Worm (Caenorhabditis elegans) whole organism, L2 larva: Measurements from ENCODE around the gene K04G11.1.

ENCODE experiments used
- F13H6.1 ChIP-seq: sonication (generic microtip); optimal IDR thresholded peaks from 2 replicates; lab custom pipeline; 2016; ENCODE audit warnings: missing genetic modification characterization, missing compliant biosample characterization
- R02D3.7 ChIP-seq: fragments of 150-350 bp; optimal IDR thresholded peaks from 2 replicates; lab custom pipeline; 2014; ENCODE audit warnings: missing biosample characterization, missing genetic modification characterization
- alr-1 ChIP-seq: fragments of 150-350 bp; optimal IDR thresholded peaks from 2 replicates; lab custom pipeline; 2014; ENCODE audit warnings: missing biosample characterization, missing genetic modification characterization
- aly-2 ChIP-seq: fragments of 150-350 bp; optimal IDR thresholded peaks from 2 replicates; lab custom pipeline; 2014; ENCODE audit warnings: missing biosample characterization, missing genetic modification characterization
- ama-1 ChIP-seq: fragments of 150-350 bp; optimal IDR thresholded peaks from 2 replicates; lab custom pipeline; 2018; ENCODE audit warnings: inconsistent platforms
- elt-3 ChIP-seq: sonication (generic microtip); optimal IDR thresholded peaks from 2 replicates; lab custom pipeline; 2017; ENCODE audit warnings: missing biosample characterization, missing genetic modification characterization
- lin-13 ChIP-seq: fragments of 150-350 bp; optimal IDR thresholded peaks from 2 replicates; lab custom pipeline; 2014; ENCODE audit warnings: missing biosample characterization, missing genetic modification reagents, missing genetic modification characterization
- lsy-2 ChIP-seq, 2 experiments: fragments of 150-350 bp in 1 of 2; sonication (generic microtip) in 1 of 2; optimal IDR thresholded peaks; 2 replicates each; lab custom pipeline; 2014 to 2017; ENCODE audit warnings: missing biosample characterization in 2 of 2, missing genetic modification characterization in 2 of 2
- mdl-1 ChIP-seq, 2 experiments: fragments of 150-350 bp in 1 of 2; sonication (generic microtip) in 1 of 2; optimal IDR thresholded peaks; 2 replicates each; lab custom pipeline; 2017; ENCODE audit warnings: missing biosample characterization in 2 of 2, missing genetic modification characterization in 2 of 2
- nhr-6 ChIP-seq: fragments of 150-350 bp; optimal IDR thresholded peaks from 2 replicates; lab custom pipeline; 2014; ENCODE audit warnings: missing biosample characterization, missing genetic modification characterization
- nhr-77 ChIP-seq: fragments of 150-350 bp; optimal IDR thresholded peaks from 2 replicates; lab custom pipeline; 2014; ENCODE audit warnings: missing biosample characterization, missing genetic modification characterization
- skn-1 ChIP-seq: sonication (generic microtip); optimal IDR thresholded peaks from 2 replicates; lab custom pipeline; 2017; ENCODE audit warnings: missing biosample characterization, missing genetic modification characterization
- snpc-4 ChIP-seq: fragments of 150-350 bp; optimal IDR thresholded peaks from 2 replicates; lab custom pipeline; 2014; ENCODE audit warnings: missing biosample characterization, missing genetic modification characterization
- unc-39 ChIP-seq: fragments of 150-350 bp; optimal IDR thresholded peaks from 2 replicates; lab custom pipeline; 2014; ENCODE audit warnings: missing biosample characterization, missing genetic modification characterization

ce11 chrX:14335621-14336020, 301 bp downstream of the K04G11.1 start:
- no peak for TF ChIP-seq lsy-2 (tag; optimal IDR thresholded peaks at IDR 0.05; lab: Kevin White, UChicago)
- TF ChIP-seq nhr-77 (tag; lab: Kevin White, UChicago) = no peak
- TF ChIP-seq alr-1 (tag; lab: Kevin White, UChicago) = no peak
- TF ChIP-seq elt-3 (tag; lab: Kevin White, UChicago) = no peak
- TF ChIP-seq nhr-6 (tag; lab: Kevin White, UChicago) = no peak
- no peak for TF ChIP-seq mdl-1 (tag; optimal IDR thresholded peaks at IDR 0.05; lab: Kevin White, UChicago)
- TF ChIP-seq R02D3.7 (tag; lab: Kevin White, UChicago) = no peak
- no peak for TF ChIP-seq aly-2 (tag; lab: Kevin White, UChicago)
- TF ChIP-seq unc-39 (tag; lab: Kevin White, UChicago) = no peak
- TF ChIP-seq skn-1 (tag; lab: Kevin White, UChicago) = no peak
- TF ChIP-seq snpc-4 (tag; lab: Kevin White, UChicago) = no peak
- no peak for TF ChIP-seq ama-1 (lab: Kevin White, UChicago)
- no peak for TF ChIP-seq lin-13 (GFP tag; lab: Kevin White, UChicago)
- TF ChIP-seq F13H6.1 (tag; lab: Kevin White, UChicago) = no peak
